Worm (Caenorhabditis elegans): ENCODE measurements around the gene alh-6.

alh-6 gene

ce11 chrII:1320412-1320811 is 10.5 kb upstream of the alh-6 start (continued):
- TF ChIP-seq dmd-9 (GFP tag; IDR thresholded peaks at IDR 0.05) (peak; percentile 83), F37D6.2 (tag; optimal IDR thresholded peaks at IDR 0.05) (peak; percentile 90), spr-1 (tag; optimal IDR thresholded peaks at IDR 0.05) (peak; percentile 93), aha-1 (tag) (peak; percentile 99), R02D3.7 (tag; optimal IDR thresholded peaks at IDR 0.05) (no peak), pqm-1 (tag; optimal IDR thresholded peaks at IDR 0.05) (peak; percentile 40), unc-130 (GFP tag; optimal IDR thresholded peaks at IDR 0.05) (peak; percentile 95), tra-1 (GFP tag; IDR thresholded peaks at IDR 0.05) (peak; percentile 95), ceh-28 (tag; optimal IDR thresholded peaks at IDR 0.05) (no peak), spr-3 (GFP tag; optimal IDR thresholded peaks at IDR 0.05) (peak; percentile 96), mdt-29 (GFP tag; IDR thresholded peaks at IDR 0.05) (peak; percentile 91), ctbp-1 (GFP tag; IDR thresholded peaks at IDR 0.05) (peak; percentile 88), F44E2.7 (GFP tag; IDR thresholded peaks at IDR 0.05) (no peak), php-3 (GFP tag; IDR thresholded peaks at IDR 0.05) (peak; percentile 92), lin-38 (GFP tag; IDR thresholded peaks at IDR 0.05) (peak; percentile 94), zfp-3 (GFP tag; conservative IDR thresholded peaks at IDR 0.05) (peak; percentile 96), mes-2 (tag; optimal IDR thresholded peaks at IDR 0.05; ENCODE audit: poor library complexity, severe bottlenecking) (peak; percentile 98), mdl-1 (tag; optimal IDR thresholded peaks at IDR 0.05) (peak; percentile 19 to 67), daf-12 (tag; optimal IDR thresholded peaks at IDR 0.05) (no peak), daf-8 (GFP tag; IDR thresholded peaks at IDR 0.05) (no peak), nhr-25 (tag; optimal IDR thresholded peaks at IDR 0.05; ENCODE audit: borderline replicate concordance, insufficient read depth) (peak; percentile 93), nhr-42 (GFP tag; IDR thresholded peaks at IDR 0.05) (peak; percentile 94), lim-7 (GFP tag; IDR thresholded peaks at IDR 0.05) (peak; percentile 71), ceh-44 (GFP tag; IDR thresholded peaks at IDR 0.05) (peak; percentile 81), gei-8 (GFP tag; optimal IDR thresholded peaks at IDR 0.05) (peak; percentile 69), D1046.2 (GFP tag; IDR thresholded peaks at IDR 0.05) (peak; percentile 90), nhr-48 (tag; optimal IDR thresholded peaks at IDR 0.05) (peak; percentile 82), Y75B8A.6 (GFP tag; IDR thresholded peaks at IDR 0.05) (peak; percentile 64; the same call in 1 of the 2 replicates), F49E8.2 (tag; optimal IDR thresholded peaks at IDR 0.05; ENCODE audit: borderline replicate concordance) (peak; percentile 90), madf-5 (GFP tag; IDR thresholded peaks at IDR 0.05) (peak; percentile 66 to 92; a peak in 2 of 4 replicates), dmd-6 (GFP tag; IDR thresholded peaks at IDR 0.05) (peak; percentile 95), egl-27 (tag; optimal IDR thresholded peaks at IDR 0.05) (no peak), hif-1 (tag; optimal IDR thresholded peaks at IDR 0.05) (peak; percentile 64 to 93), mxl-3 (GFP tag; optimal IDR thresholded peaks at IDR 0.05) (peak; percentile 86), ZK337.2 (GFP tag; IDR thresholded peaks at IDR 0.05) (peak; percentile 75), snpc-1.2 (GFP tag; IDR thresholded peaks at IDR 0.05) (peak; percentile 80), ceh-20 (GFP tag; IDR thresholded peaks at IDR 0.05) (peak; percentile 97), nhr-111 (GFP tag; optimal IDR thresholded peaks at IDR 0.05) (peak; percentile 15), dve-1 (tag; optimal IDR thresholded peaks at IDR 0.05; ENCODE audit: insufficient read depth) (peak; percentile 99), sdz-12 (GFP tag; optimal IDR thresholded peaks at IDR 0.05) (peak; percentile 88), zag-1 (tag; optimal IDR thresholded peaks at IDR 0.05) (no peak), daf-16 (GFP tag; optimal IDR thresholded peaks at IDR 0.05) (peak; percentile 21 to 79), daf-16 (tag; optimal IDR thresholded peaks at IDR 0.05) (peak; percentile 87), egl-43 (GFP tag; IDR thresholded peaks at IDR 0.05) (peak; percentile 92), mep-1 (tag; optimal IDR thresholded peaks at IDR 0.05) (peak; percentile 98), aly-2 (tag; optimal IDR thresholded peaks at IDR 0.05) (peak; percentile 21), nhr-237 (tag; optimal IDR thresholded peaks at IDR 0.05) (no peak), lin-39 (tag; optimal IDR thresholded peaks at IDR 0.05) (no peak), dmd-8 (GFP tag; IDR thresholded peaks at IDR 0.05) (peak; percentile 50; the same call in 1 of the 2 replicates), nhr-10 (tag; optimal IDR thresholded peaks at IDR 0.05) (peak; percentile 82), F26F4.8 (GFP tag; conservative IDR thresholded peaks at IDR 0.05) (no peak)
